Fruit fly (Drosophila melanogaster): ENCODE results near the gene Hsp110.

dm6 chr3L:14049620-14050253 is 12.9 kb downstream of the Hsp110 start, which contains the start of gene Neurl4:
- TF ChIP-seq Hr96 (GFP tag; optimal IDR thresholded peaks at IDR 0.05), result no peak
- peak; percentile 30 for TF ChIP-seq ovo (GFP tag; optimal IDR thresholded peaks at IDR 0.05)
- peak; percentile 43 for TF ChIP-seq pad (GFP tag; optimal IDR thresholded peaks at IDR 0.05)
- no peak for TF ChIP-seq bab1 (GFP tag; optimal IDR thresholded peaks at IDR 0.05)
- TF ChIP-seq Mnt (GFP tag; optimal IDR thresholded peaks at IDR 0.05), result no peak
- peak; percentile 56 for TF ChIP-seq CG5204 (GFP tag; optimal IDR thresholded peaks at IDR 0.05)
- TF ChIP-seq kay (GFP tag; ENCODE audit: borderline replicate concordance), result no peak
- TF ChIP-seq CG11617 (GFP tag; optimal IDR thresholded peaks at IDR 0.05), result peak; percentile 37
- TF ChIP-seq CG7045 (GFP tag; optimal IDR thresholded peaks at IDR 0.05), result peak; percentile 47

All from whole organism, adult.